Fruit fly (Drosophila melanogaster) S2 (cell line): ENCODE results near the gene Cpr62Bc.

Experiments
- CG8478 ChIP-seq: fragments of >200 bp; optimal IDR thresholded peaks from 2 replicates; lab custom pipeline; 2018
- CTCF ChIP-seq, 2 experiments: fragments of >200 bp; optimal IDR thresholded peaks; 2 replicates each; lab custom pipeline; 2018

- TF ChIP-seq CG8478 (lab: Kevin White, UChicago): no peak
- TF ChIP-seq CTCF (optimal IDR thresholded peaks at IDR 0.05; lab: Kevin White, UChicago): no peak
These were observed 31.6 kb downstream of the Cpr62Bc start, which contains the start of gene GV1 for dm6 chr3L:1810288-1810687.
